Fruit fly (Drosophila melanogaster): ENCODE data around the gene Nelf-E.

The Nelf-E gene

dm6 chr3L:8600752-8601433 lies at the start of gene Nelf-E, which contains the start of gene RpL14:
TSS of gene Nelf-E (minus strand) at chr3L:8600879.
TSS of gene RpL14 (plus strand) at chr3L:8601006.
- TF ChIP-seq usp (GFP tag; optimal IDR thresholded peaks at IDR 0.05) (no peak), Dll (optimal IDR thresholded peaks at IDR 0.05) (no peak), psq (optimal IDR thresholded peaks at IDR 0.05) (no peak), CG8478 (optimal IDR thresholded peaks at IDR 0.05) (no peak)

dm6 chr3L:8648836-8649235 lies 48.2 kb upstream of the Nelf-E start, which contains the start of gene Arr2:
TSS of gene Arr2 (minus strand) at chr3L:8648936.
- TF ChIP-seq pan (optimal IDR thresholded peaks at IDR 0.05) (no peak), usp (GFP tag; optimal IDR thresholded peaks at IDR 0.05) (no peak), CG8478 (optimal IDR thresholded peaks at IDR 0.05) (no peak), psq (optimal IDR thresholded peaks at IDR 0.05) (no peak), EcR (GFP tag; optimal IDR thresholded peaks at IDR 0.05) (no peak), Dll (optimal IDR thresholded peaks at IDR 0.05) (no peak)

- no peak for TF ChIP-seq EcR (GFP tag; optimal IDR thresholded peaks at IDR 0.05)
- TF ChIP-seq Dll (optimal IDR thresholded peaks at IDR 0.05) = no peak
- TF ChIP-seq usp (GFP tag; optimal IDR thresholded peaks at IDR 0.05) = no peak
- no peak for TF ChIP-seq pan (optimal IDR thresholded peaks at IDR 0.05)
- no peak for TF ChIP-seq CG8478 (optimal IDR thresholded peaks at IDR 0.05)
- no peak for TF ChIP-seq psq (optimal IDR thresholded peaks at IDR 0.05)
Observed at dm6 chr3L:8646821-8647220, 46.1 kb upstream of the Nelf-E start, which contains the start of the genes CG13305 and Pex7. TSS of gene CG13305 (minus strand) at chr3L:8646822. TSS of gene Pex7 (plus strand) at chr3L:8647145.

- no peak for TF ChIP-seq pan (optimal IDR thresholded peaks at IDR 0.05)
- TF ChIP-seq Dll (optimal IDR thresholded peaks at IDR 0.05) = no peak
- TF ChIP-seq EcR (GFP tag; optimal IDR thresholded peaks at IDR 0.05) = no peak
- no peak for TF ChIP-seq usp (GFP tag; optimal IDR thresholded peaks at IDR 0.05)
- no peak for TF ChIP-seq psq (optimal IDR thresholded peaks at IDR 0.05)
- TF ChIP-seq CG8478 (optimal IDR thresholded peaks at IDR 0.05) = no peak
Observed at dm6 chr3L:8643810-8644552, 43.3 kb upstream of the Nelf-E start.

- TF ChIP-seq Dll (optimal IDR thresholded peaks at IDR 0.05) (no peak), pan (optimal IDR thresholded peaks at IDR 0.05) (no peak), psq (optimal IDR thresholded peaks at IDR 0.05) (no peak), usp (GFP tag; optimal IDR thresholded peaks at IDR 0.05) (no peak), EcR (GFP tag; optimal IDR thresholded peaks at IDR 0.05) (no peak), CG8478 (optimal IDR thresholded peaks at IDR 0.05) (no peak)
Observed at dm6 chr3L:8641049-8641448, 40.4 kb upstream of the Nelf-E start.

dm6 chr3L:8640139-8640538 lies 39.5 kb upstream of the Nelf-E start, which contains the start of gene Cpr66D:
TSS of gene Cpr66D (plus strand) at chr3L:8640439.
- TF ChIP-seq pan (optimal IDR thresholded peaks at IDR 0.05) (no peak), usp (GFP tag; optimal IDR thresholded peaks at IDR 0.05) (no peak), EcR (GFP tag; optimal IDR thresholded peaks at IDR 0.05) (no peak), psq (optimal IDR thresholded peaks at IDR 0.05) (no peak), CG8478 (optimal IDR thresholded peaks at IDR 0.05) (no peak), Dll (optimal IDR thresholded peaks at IDR 0.05) (no peak)

- no peak for TF ChIP-seq psq (optimal IDR thresholded peaks at IDR 0.05)
- TF ChIP-seq CG8478 (optimal IDR thresholded peaks at IDR 0.05) = no peak
- no peak for TF ChIP-seq usp (GFP tag; optimal IDR thresholded peaks at IDR 0.05)
- no peak for TF ChIP-seq Dll (optimal IDR thresholded peaks at IDR 0.05)
- no peak for TF ChIP-seq pan (optimal IDR thresholded peaks at IDR 0.05)
- TF ChIP-seq EcR (GFP tag; optimal IDR thresholded peaks at IDR 0.05) = no peak
Observed at dm6 chr3L:8633614-8634325, 33.1 kb upstream of the Nelf-E start, which contains the start of gene Cdc6. TSS of gene Cdc6 (minus strand) at chr3L:8634069.

- no peak for TF ChIP-seq Dll (optimal IDR thresholded peaks at IDR 0.05)
- TF ChIP-seq psq (optimal IDR thresholded peaks at IDR 0.05) = no peak
- TF ChIP-seq usp (GFP tag; optimal IDR thresholded peaks at IDR 0.05) = no peak
- no peak for TF ChIP-seq pan (optimal IDR thresholded peaks at IDR 0.05)
- TF ChIP-seq CG8478 (optimal IDR thresholded peaks at IDR 0.05) = no peak
- TF ChIP-seq EcR (GFP tag; optimal IDR thresholded peaks at IDR 0.05) = no peak
Observed at dm6 chr3L:8629701-8630343, 29.1 kb upstream of the Nelf-E start.

- no peak for TF ChIP-seq CG8478 (optimal IDR thresholded peaks at IDR 0.05)
- TF ChIP-seq psq (optimal IDR thresholded peaks at IDR 0.05) = no peak
- TF ChIP-seq Dll (optimal IDR thresholded peaks at IDR 0.05) = no peak
- TF ChIP-seq EcR (GFP tag; optimal IDR thresholded peaks at IDR 0.05) = no peak
- no peak for TF ChIP-seq pan (optimal IDR thresholded peaks at IDR 0.05)
- TF ChIP-seq usp (GFP tag; optimal IDR thresholded peaks at IDR 0.05) = no peak
Observed at dm6 chr3L:8628964-8629363, 28.3 kb upstream of the Nelf-E start.

- TF ChIP-seq Dll (optimal IDR thresholded peaks at IDR 0.05) (no peak), CG8478 (optimal IDR thresholded peaks at IDR 0.05) (no peak), pan (optimal IDR thresholded peaks at IDR 0.05) (no peak), psq (optimal IDR thresholded peaks at IDR 0.05) (no peak), EcR (GFP tag; optimal IDR thresholded peaks at IDR 0.05) (no peak), usp (GFP tag; optimal IDR thresholded peaks at IDR 0.05) (no peak)
Observed at dm6 chr3L:8627839-8628827, 27.5 kb upstream of the Nelf-E start.
